Worm (Caenorhabditis elegans) whole organism, L2 larva: Measurements from ENCODE around the gene cyp-33C4.

Experiments
- C34F6.9 ChIP-seq: fragments of 150-350 bp; optimal IDR thresholded peaks from 2 replicates; lab custom pipeline; 2014; ENCODE audit warnings: missing biosample characterization, missing genetic modification characterization
- F13H6.1 ChIP-seq: sonication (generic microtip); optimal IDR thresholded peaks from 2 replicates; lab custom pipeline; 2016; ENCODE audit warnings: missing genetic modification characterization, missing compliant biosample characterization
- R02D3.7 ChIP-seq: fragments of 150-350 bp; optimal IDR thresholded peaks from 2 replicates; lab custom pipeline; 2014; ENCODE audit warnings: missing biosample characterization, missing genetic modification characterization
- Y55F3AM.14 ChIP-seq: fragments of 200-800 bp; sonication (Bioruptor generic); optimal IDR thresholded peaks from 2 replicates; lab custom pipeline; 2018; ENCODE audit warnings: mild to moderate bottlenecking, missing genetic modification characterization, missing compliant biosample characterization
- ZK546.5 ChIP-seq: sonication (generic microtip); optimal IDR thresholded peaks from 2 replicates; lab custom pipeline; 2017; ENCODE audit warnings: missing biosample characterization, missing genetic modification characterization
- alr-1 ChIP-seq: fragments of 150-350 bp; optimal IDR thresholded peaks from 2 replicates; lab custom pipeline; 2014; ENCODE audit warnings: missing biosample characterization, missing genetic modification characterization
- aly-2 ChIP-seq: fragments of 150-350 bp; optimal IDR thresholded peaks from 2 replicates; lab custom pipeline; 2014; ENCODE audit warnings: missing biosample characterization, missing genetic modification characterization
- ama-1 ChIP-seq: fragments of 150-350 bp; optimal IDR thresholded peaks from 2 replicates; lab custom pipeline; 2018; ENCODE audit warnings: inconsistent platforms
- blmp-1 ChIP-seq: sonication (generic microtip); optimal IDR thresholded peaks from 2 replicates; lab custom pipeline; 2017; ENCODE audit warnings: missing genetic modification characterization, mild to moderate bottlenecking, missing compliant biosample characterization, antibody characterized with exemption, moderate library complexity; ENCODE audit not compliant: insufficient read depth
- ceh-16 ChIP-seq: fragments of 150-350 bp; optimal IDR thresholded peaks from 2 replicates; lab custom pipeline; 2014; ENCODE audit warnings: missing biosample characterization, missing genetic modification characterization
- ceh-82 ChIP-seq: fragments of 150-350 bp; optimal IDR thresholded peaks from 2 replicates; lab custom pipeline; 2014; ENCODE audit warnings: missing biosample characterization, missing genetic modification characterization
- crh-2 ChIP-seq: sonication (generic microtip); optimal IDR thresholded peaks from 2 replicates; lab custom pipeline; 2017; ENCODE audit warnings: missing biosample characterization, missing genetic modification characterization
- dmd-4 ChIP-seq: sonication (generic microtip); optimal IDR thresholded peaks from 2 replicates; lab custom pipeline; 2017; ENCODE audit warnings: missing biosample characterization, missing genetic modification characterization
- egl-27 ChIP-seq: sonication (generic microtip); optimal IDR thresholded peaks from 3 replicates; lab custom pipeline; 2017; ENCODE audit warnings: missing biosample characterization, missing genetic modification reagents, missing genetic modification characterization
- elt-1 ChIP-seq: fragments of 150-350 bp; optimal IDR thresholded peaks from 2 replicates; lab custom pipeline; 2014; ENCODE audit warnings: missing biosample characterization, missing genetic modification characterization
- elt-3 ChIP-seq: sonication (generic microtip); optimal IDR thresholded peaks from 2 replicates; lab custom pipeline; 2017; ENCODE audit warnings: missing biosample characterization, missing genetic modification characterization
- fos-1 ChIP-seq: fragments of 150-350 bp; optimal IDR thresholded peaks from 2 replicates; lab custom pipeline; 2014; ENCODE audit warnings: missing biosample characterization, missing genetic modification characterization
- gmeb-1 ChIP-seq: fragments of 150-350 bp; optimal IDR thresholded peaks from 2 replicates; lab custom pipeline; 2014; ENCODE audit warnings: missing biosample characterization, missing genetic modification characterization
- lin-11 ChIP-seq: fragments of 150-350 bp; sonication (generic microtip); optimal IDR thresholded peaks from 2 replicates; lab custom pipeline; 2014; ENCODE audit warnings: missing biosample characterization, missing genetic modification characterization, inconsistent platforms, mixed read lengths
- lin-13 ChIP-seq: fragments of 150-350 bp; optimal IDR thresholded peaks from 2 replicates; lab custom pipeline; 2014; ENCODE audit warnings: missing biosample characterization, missing genetic modification reagents, missing genetic modification characterization
- lin-39 ChIP-seq: fragments of 150-350 bp; optimal IDR thresholded peaks from 2 replicates; lab custom pipeline; 2014; ENCODE audit warnings: missing biosample characterization, missing genetic modification reagents, missing genetic modification characterization
- lsy-2 ChIP-seq, 2 experiments: fragments of 150-350 bp in 1 of 2; sonication (generic microtip) in 1 of 2; optimal IDR thresholded peaks; 2 replicates each; lab custom pipeline; 2014 to 2017; ENCODE audit warnings: missing biosample characterization in 2 of 2, missing genetic modification characterization in 2 of 2
- mab-5 ChIP-seq: fragments of 150-350 bp; optimal IDR thresholded peaks from 2 replicates; lab custom pipeline; 2014; ENCODE audit warnings: missing biosample characterization, missing genetic modification characterization
- mbf-1 ChIP-seq: sonication (generic microtip); optimal IDR thresholded peaks from 2 replicates; lab custom pipeline; 2017; ENCODE audit warnings: missing biosample characterization, missing genetic modification characterization
- mdl-1 ChIP-seq, 2 experiments: fragments of 150-350 bp in 1 of 2; sonication (generic microtip) in 1 of 2; optimal IDR thresholded peaks; 2 replicates each; lab custom pipeline; 2017; ENCODE audit warnings: missing biosample characterization in 2 of 2, missing genetic modification characterization in 2 of 2
- nhr-10 ChIP-seq: sonication (generic microtip); optimal IDR thresholded peaks from 2 replicates; lab custom pipeline; 2017; ENCODE audit warnings: missing biosample characterization, missing genetic modification characterization
- nhr-11 ChIP-seq: fragments of 150-350 bp; optimal IDR thresholded peaks from 2 replicates; lab custom pipeline; 2014; ENCODE audit warnings: missing biosample characterization, missing genetic modification characterization
- nhr-12 ChIP-seq: fragments of 150-350 bp; optimal IDR thresholded peaks from 2 replicates; lab custom pipeline; 2014; ENCODE audit warnings: missing biosample characterization, missing genetic modification characterization
- nhr-129 ChIP-seq: fragments of 150-350 bp; optimal IDR thresholded peaks from 2 replicates; lab custom pipeline; 2014; ENCODE audit warnings: missing biosample characterization, missing genetic modification characterization
- nhr-21 ChIP-seq: fragments of 150-350 bp; optimal IDR thresholded peaks from 2 replicates; lab custom pipeline; 2014; ENCODE audit warnings: missing biosample characterization, missing genetic modification characterization
- nhr-23 ChIP-seq: fragments of 150-350 bp; optimal IDR thresholded peaks from 2 replicates; lab custom pipeline; 2014; ENCODE audit warnings: missing biosample characterization, missing genetic modification reagents, missing genetic modification characterization
- nhr-237 ChIP-seq: fragments of 150-350 bp; optimal IDR thresholded peaks from 2 replicates; lab custom pipeline; 2014; ENCODE audit warnings: missing biosample characterization, missing genetic modification characterization
- nhr-25 ChIP-seq: fragments of 150-350 bp; sonication (generic microtip); optimal IDR thresholded peaks from 3 replicates; lab custom pipeline; 2014; ENCODE audit warnings: missing biosample characterization, missing genetic modification characterization
- nhr-6 ChIP-seq: fragments of 150-350 bp; optimal IDR thresholded peaks from 2 replicates; lab custom pipeline; 2014; ENCODE audit warnings: missing biosample characterization, missing genetic modification characterization
- nhr-77 ChIP-seq: fragments of 150-350 bp; optimal IDR thresholded peaks from 2 replicates; lab custom pipeline; 2014; ENCODE audit warnings: missing biosample characterization, missing genetic modification characterization
- peb-1 ChIP-seq: fragments of 150-350 bp; optimal IDR thresholded peaks from 2 replicates; lab custom pipeline; 2014; ENCODE audit warnings: missing biosample characterization, missing genetic modification characterization
- sem-4 ChIP-seq: fragments of 150-350 bp; optimal IDR thresholded peaks from 2 replicates; lab custom pipeline; 2014; ENCODE audit warnings: missing biosample characterization, missing genetic modification reagents, missing genetic modification characterization
- skn-1 ChIP-seq: sonication (generic microtip); optimal IDR thresholded peaks from 2 replicates; lab custom pipeline; 2017; ENCODE audit warnings: missing biosample characterization, missing genetic modification characterization
- sma-3 ChIP-seq: sonication (generic microtip); optimal IDR thresholded peaks from 2 replicates; lab custom pipeline; 2016; ENCODE audit warnings: missing genetic modification reagents, missing genetic modification characterization, missing compliant biosample characterization
- sma-9 ChIP-seq, 2 experiments: fragments of 150-350 bp in 1 of 2; sonication (generic microtip) in 1 of 2; optimal IDR thresholded peaks; 2 replicates each; lab custom pipeline; 2014 to 2016; ENCODE audit warnings: missing genetic modification characterization in 2 of 2, mild to moderate bottlenecking in 1 of 2, missing biosample characterization in 1 of 2, missing compliant biosample characterization in 1 of 2, missing genetic modification reagents in 1 of 2, moderate library complexity in 1 of 2
- snpc-4 ChIP-seq: fragments of 150-350 bp; optimal IDR thresholded peaks from 2 replicates; lab custom pipeline; 2014; ENCODE audit warnings: missing biosample characterization, missing genetic modification characterization
- unc-39 ChIP-seq: fragments of 150-350 bp; optimal IDR thresholded peaks from 2 replicates; lab custom pipeline; 2014; ENCODE audit warnings: missing biosample characterization, missing genetic modification characterization
- unc-55 ChIP-seq: fragments of 150-350 bp; sonication (generic microtip); optimal IDR thresholded peaks from 3 replicates; lab custom pipeline; 2014; ENCODE audit warnings: missing biosample characterization, missing genetic modification reagents, missing genetic modification characterization
- unc-62 ChIP-seq: fragments of 150-350 bp; optimal IDR thresholded peaks from 2 replicates; lab custom pipeline; 2014; ENCODE audit warnings: missing biosample characterization, missing genetic modification reagents, missing genetic modification characterization
- zag-1 ChIP-seq: fragments of 150-350 bp; optimal IDR thresholded peaks from 2 replicates; lab custom pipeline; 2014; ENCODE audit warnings: missing biosample characterization, missing genetic modification characterization
- ztf-1 ChIP-seq: fragments of 200-800 bp; sonication (Bioruptor generic); conservative IDR thresholded peaks from 2 replicates; pipeline ENCODE4 v1.3.6; 2022; ENCODE audit warnings: missing genetic modification characterization, missing compliant biosample characterization
- ztf-11 ChIP-seq: sonication (generic microtip); optimal IDR thresholded peaks from 2 replicates; lab custom pipeline; 2017; ENCODE audit warnings: missing biosample characterization, missing genetic modification characterization
- ztf-4 ChIP-seq: fragments of 150-350 bp; optimal IDR thresholded peaks from 2 replicates; lab custom pipeline; 2014; ENCODE audit warnings: missing biosample characterization, missing genetic modification characterization

The cyp-33C4 gene

DNA sequence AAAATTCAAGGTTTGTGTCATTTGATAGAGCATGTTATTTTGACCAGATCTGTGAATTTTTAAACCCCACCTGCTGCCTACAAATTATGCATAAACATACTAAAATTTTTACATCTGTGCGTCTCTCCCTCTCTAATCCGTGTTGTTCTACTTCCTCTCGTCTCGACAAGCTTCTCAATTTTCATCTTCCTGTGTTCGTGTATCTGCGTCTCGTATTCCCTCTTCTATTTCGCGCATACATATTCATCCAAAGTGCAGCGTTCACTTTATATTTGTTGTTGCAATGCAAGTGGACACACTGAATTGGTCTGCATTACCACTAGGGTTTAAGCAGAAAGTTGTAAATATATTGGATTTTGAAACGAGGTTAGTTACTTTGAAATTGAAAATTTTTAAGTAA, 42.6 kb downstream of the cyp-33C4 start, which contains the start of gene fbxa-137:
fbxa-137 (plus strand) TSS at position 274 of the 400 bp plus-strand sequence.
- TF ChIP-seq C34F6.9 (tag; lab: Kevin White, UChicago) = peak; percentile 21
- peak; percentile 62 for TF ChIP-seq unc-55 (GFP tag; lab: Kevin White, UChicago)
- no peak for TF ChIP-seq nhr-23 (tag; lab: Kevin White, UChicago)

DNA sequence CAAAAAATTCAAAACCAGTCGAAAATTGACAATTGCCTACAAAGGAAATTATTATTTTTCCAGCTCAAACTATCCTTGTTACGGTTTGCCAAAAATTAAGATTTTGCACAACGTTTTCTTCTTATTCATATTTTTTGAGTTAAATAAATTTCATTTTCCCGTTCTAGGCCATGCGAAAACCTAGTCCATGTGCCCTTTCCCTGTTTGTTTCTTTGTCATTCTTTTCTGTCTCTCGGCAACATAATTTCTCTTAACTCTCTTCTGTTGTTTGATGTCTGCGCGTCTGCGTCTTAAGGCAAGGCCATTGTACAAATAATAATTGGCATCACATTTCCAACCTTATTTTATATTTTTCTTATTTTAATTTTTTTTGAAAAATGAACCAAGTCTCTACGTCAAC, 45.6 kb downstream of the cyp-33C4 start, which contains the start of gene nhr-228:
nhr-228 (plus strand) TSS at position 261 of the 400 bp plus-strand sequence.
- TF ChIP-seq peb-1 (tag; lab: Kevin White, UChicago) (no peak), unc-62 (GFP tag; lab: Kevin White, UChicago) (no peak), ceh-82 (tag; lab: Kevin White, UChicago) (no peak), elt-3 (tag; lab: Kevin White, UChicago) (no peak), nhr-23 (tag; lab: Kevin White, UChicago) (no peak), crh-2 (tag; lab: Kevin White, UChicago) (peak; percentile 17), mdl-1 (tag; optimal IDR thresholded peaks at IDR 0.05; lab: Kevin White, UChicago) (no peak), alr-1 (tag; lab: Kevin White, UChicago) (no peak), nhr-12 (tag; lab: Kevin White, UChicago) (no peak), nhr-21 (tag; lab: Kevin White, UChicago) (no peak), nhr-10 (tag; lab: Kevin White, UChicago) (no peak), nhr-129 (peak; percentile 41), nhr-6 (tag; lab: Kevin White, UChicago) (no peak), unc-55 (GFP tag; lab: Kevin White, UChicago) (peak; percentile 29), lin-11 (tag; lab: Kevin White, UChicago) (no peak), Y55F3AM.14 (no peak), sem-4 (tag; lab: Kevin White, UChicago) (no peak), snpc-4 (tag; lab: Kevin White, UChicago) (no peak), sma-9 (GFP tag; optimal IDR thresholded peaks at IDR 0.05; lab: Kevin White, UChicago) (peak; percentile 45), sma-9 (tag; optimal IDR thresholded peaks at IDR 0.05; lab: Kevin White, UChicago) (no peak), mab-5 (tag; lab: Kevin White, UChicago) (no peak), fos-1 (tag; lab: Kevin White, UChicago) (peak; percentile 74), unc-39 (tag; lab: Kevin White, UChicago) (no peak), zag-1 (tag; lab: Kevin White, UChicago) (no peak), ztf-1 (GFP tag; lab: Robert Waterston, UW) (no peak), blmp-1 (peak; percentile 19), R02D3.7 (tag; lab: Kevin White, UChicago) (no peak), ztf-11 (tag; lab: Kevin White, UChicago) (no peak), gmeb-1 (peak; percentile 13), skn-1 (peak; percentile 77), lsy-2 (tag; optimal IDR thresholded peaks at IDR 0.05; lab: Kevin White, UChicago) (peak in 1 of 2 experiments; percentile 54), nhr-77 (tag; lab: Kevin White, UChicago) (no peak), egl-27 (no peak), ZK546.5 (no peak), elt-1 (tag; lab: Kevin White, UChicago) (no peak), ceh-16 (tag; lab: Kevin White, UChicago) (no peak), nhr-25 (tag; lab: Kevin White, UChicago) (peak; percentile 15), lin-13 (GFP tag; lab: Kevin White, UChicago) (no peak), F13H6.1 (peak; percentile 15), lin-39 (tag; lab: Kevin White, UChicago) (no peak), mbf-1 (no peak), dmd-4 (tag; lab: Kevin White, UChicago) (no peak), ama-1 (no peak), C34F6.9 (tag; lab: Kevin White, UChicago) (peak; percentile 60), sma-3 (GFP tag; lab: Kevin White, UChicago) (no peak), nhr-237 (tag; lab: Kevin White, UChicago) (no peak), nhr-11 (tag; lab: Kevin White, UChicago) (no peak), aly-2 (tag; lab: Kevin White, UChicago) (no peak), ztf-4 (no peak)
- TF ChIP-seq, all 48 proteins: peak for 12
